Worm (Caenorhabditis elegans): Measurements from ENCODE around the gene T01B7.5.
A peak's percentile ranks its signal among the peaks of the same experiment; 100 is the strongest.

Gene T01B7.5

ce11 chrII:8747246-8747938 is 30.8 kb downstream of the T01B7.5 start (continued):
- TF ChIP-seq T26A8.4 (GFP tag; IDR thresholded peaks at IDR 0.05) (peak; percentile 82), ceh-28 (tag; optimal IDR thresholded peaks at IDR 0.05) (no peak), lin-1 (GFP tag; IDR thresholded peaks at IDR 0.05) (peak; percentile 40; the same call in 1 of the 2 replicates), hmg-1.1 (GFP tag; IDR thresholded peaks at IDR 0.05) (peak; percentile 41), ztf-7 (tag; optimal IDR thresholded peaks at IDR 0.05) (no peak), dmd-9 (GFP tag; IDR thresholded peaks at IDR 0.05) (no peak; the same call in 1 of the 2 replicates), daf-8 (GFP tag; IDR thresholded peaks at IDR 0.05) (no peak), zfp-2 (tag; optimal IDR thresholded peaks at IDR 0.05) (no peak), spr-3 (GFP tag; optimal IDR thresholded peaks at IDR 0.05) (no peak), F26F4.8 (GFP tag; conservative IDR thresholded peaks at IDR 0.05) (no peak), unc-39 (tag; optimal IDR thresholded peaks at IDR 0.05) (no peak), ceh-32 (tag; optimal IDR thresholded peaks at IDR 0.05; ENCODE audit: poor library complexity) (no peak), lim-7 (GFP tag; IDR thresholded peaks at IDR 0.05) (peak; percentile 60; the same call in 1 of the 2 replicates), ama-1 (optimal IDR thresholded peaks at IDR 0.05) (peak; percentile 99), mdl-1 (tag; optimal IDR thresholded peaks at IDR 0.05) (peak in 1 of 2 experiments; percentile 6), daf-19 (GFP tag; conservative IDR thresholded peaks at IDR 0.05) (no peak), sdz-12 (GFP tag; optimal IDR thresholded peaks at IDR 0.05) (no peak), egl-27 (tag; optimal IDR thresholded peaks at IDR 0.05) (no peak), ceh-62 (tag; optimal IDR thresholded peaks at IDR 0.05) (no peak), zfp-3 (GFP tag; conservative IDR thresholded peaks at IDR 0.05) (peak; percentile 96), lin-39 (tag; optimal IDR thresholded peaks at IDR 0.05) (no peak), gei-8 (GFP tag; optimal IDR thresholded peaks at IDR 0.05) (peak; percentile 22), hif-1 (tag; optimal IDR thresholded peaks at IDR 0.05) (peak in 1 of 2 experiments; percentile 45), Y105C5A.15 (GFP tag; IDR thresholded peaks at IDR 0.05) (0 out of 2 replicates have a peak, but pooled peaks have one; percentile 34), tra-1 (GFP tag; IDR thresholded peaks at IDR 0.05) (peak; percentile 77; the same call in 1 of the 2 replicates), nhr-77 (tag; optimal IDR thresholded peaks at IDR 0.05) (peak; percentile 78), cey-2 (tag; optimal IDR thresholded peaks at IDR 0.05; ENCODE audit: borderline replicate concordance, insufficient read depth) (no peak), rbr-2 (tag; optimal IDR thresholded peaks at IDR 0.05) (peak; percentile 14), daf-16 (GFP tag; optimal IDR thresholded peaks at IDR 0.05) (peak in 1 of 2 experiments; percentile 11), daf-16 (tag; optimal IDR thresholded peaks at IDR 0.05) (peak; percentile 74), nhr-28 (tag; optimal IDR thresholded peaks at IDR 0.05) (peak; percentile 15), F37D6.2 (tag; optimal IDR thresholded peaks at IDR 0.05) (no peak), zag-1 (tag; optimal IDR thresholded peaks at IDR 0.05) (no peak), ces-1 (GFP tag; optimal IDR thresholded peaks at IDR 0.05) (no peak)

DNA sequence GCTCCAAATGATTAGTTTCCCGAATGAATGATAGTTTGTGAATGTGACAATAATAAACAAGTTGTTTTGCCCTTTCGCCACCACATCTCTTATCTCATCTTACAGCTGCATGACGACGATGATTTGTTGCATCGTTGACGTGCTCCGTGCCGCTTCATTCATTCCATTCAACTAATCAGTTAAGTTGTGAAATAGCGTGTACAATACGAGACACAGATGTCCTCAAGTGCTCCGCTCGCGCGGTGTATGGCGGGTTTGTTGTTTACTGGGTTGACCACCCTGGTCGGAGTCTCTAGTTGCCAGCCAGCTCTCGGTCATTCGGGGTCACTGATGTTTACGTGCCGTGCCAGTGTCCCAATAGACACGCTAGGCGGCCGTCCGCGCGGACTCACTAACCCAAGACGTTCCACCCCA is 31.3 kb downstream of the T01B7.5 start:
- TF ChIP-seq dpl-1 (GFP tag; optimal IDR thresholded peaks at IDR 0.05): no peak
- no peak for TF ChIP-seq fkh-10 (GFP tag; optimal IDR thresholded peaks at IDR 0.05)
- TF ChIP-seq set-16 (GFP tag; IDR thresholded peaks at IDR 0.05): peak; percentile 49
- no peak for TF ChIP-seq tra-1 (GFP tag; IDR thresholded peaks at IDR 0.05)
- no peak for TF ChIP-seq sdz-12 (GFP tag; optimal IDR thresholded peaks at IDR 0.05)
- peak; percentile 31 for TF ChIP-seq hlh-30 (tag; optimal IDR thresholded peaks at IDR 0.05; ENCODE audit: insufficient read depth)
- TF ChIP-seq nhr-41 (GFP tag; IDR thresholded peaks at IDR 0.05): no peak
- peak in 1 of 2 experiments; percentile 82 for TF ChIP-seq daf-16 (GFP tag; optimal IDR thresholded peaks at IDR 0.05)
- peak; percentile 98 for TF ChIP-seq daf-16 (tag; optimal IDR thresholded peaks at IDR 0.05)
- TF ChIP-seq lim-7 (GFP tag; IDR thresholded peaks at IDR 0.05): no peak
- no peak for TF ChIP-seq F10B5.3 (tag; optimal IDR thresholded peaks at IDR 0.05)
- no peak for TF ChIP-seq nhr-42 (GFP tag; IDR thresholded peaks at IDR 0.05)
- peak; percentile 33 for TF ChIP-seq hlh-11 (tag; optimal IDR thresholded peaks at IDR 0.05)
- peak; percentile 38 for TF ChIP-seq nhr-28 (tag; optimal IDR thresholded peaks at IDR 0.05)
- TF ChIP-seq dmd-8 (GFP tag; IDR thresholded peaks at IDR 0.05): no peak
- no peak for TF ChIP-seq unc-62 (GFP tag; optimal IDR thresholded peaks at IDR 0.05 in 1 of 2)
- no peak for TF ChIP-seq unc-62 (tag; optimal IDR thresholded peaks at IDR 0.05)
- no peak for TF ChIP-seq snpc-1.2 (GFP tag; IDR thresholded peaks at IDR 0.05)
- TF ChIP-seq F49E8.2 (tag; optimal IDR thresholded peaks at IDR 0.05; ENCODE audit: borderline replicate concordance): no peak
- TF ChIP-seq daf-8 (GFP tag; IDR thresholded peaks at IDR 0.05): no peak
- peak; percentile 7 for TF ChIP-seq mxl-3 (GFP tag; optimal IDR thresholded peaks at IDR 0.05)
- peak in 1 of 2 experiments; percentile 24 for TF ChIP-seq mdl-1 (tag; optimal IDR thresholded peaks at IDR 0.05)
- peak in 1 of 2 experiments; percentile 33 for TF ChIP-seq hif-1 (tag; optimal IDR thresholded peaks at IDR 0.05)
- TF ChIP-seq madf-5 (GFP tag; IDR thresholded peaks at IDR 0.05): no peak
- TF ChIP-seq attf-4 (tag; optimal IDR thresholded peaks at IDR 0.05): no peak
